Comparison of ENCODE assay signal across 1 fruit fly cellular context in the genomic region with DNA sequence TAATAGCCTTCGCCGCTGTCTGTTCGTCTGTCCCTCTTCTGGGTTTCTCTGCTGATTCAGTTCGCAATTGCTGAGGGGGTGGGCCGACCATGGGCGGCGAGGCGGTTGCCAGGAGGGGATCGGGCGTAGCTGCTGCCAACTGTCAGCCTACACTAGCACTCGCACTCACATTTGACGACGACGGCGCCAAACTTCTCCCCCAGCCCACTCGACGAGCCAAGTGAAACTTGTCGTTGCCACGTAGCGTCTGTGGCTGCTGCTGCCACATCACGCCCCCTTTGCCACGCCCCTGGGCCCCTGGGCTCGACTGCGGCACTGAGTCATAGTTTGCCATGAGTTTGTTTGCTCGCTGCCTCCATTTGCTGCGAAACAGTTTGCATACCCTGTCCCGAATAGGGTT.
TF ChIP-seq lines count a peak whose summit lies in the region.

No protein-coding gene starts in this region.

TF ChIP-seq in whole organism, embryonic, 481 proteins besides CTCF, POLR2A, EP300 and RAD21 (continued from another document and continues in another):
- no peak for TF ChIP-seq Lpt (GFP tag; optimal IDR thresholded peaks at IDR 0.05; lab: Kevin White, UChicago)
- TF ChIP-seq Dbx (GFP tag; IDR thresholded peaks at IDR 0.05; lab: Robert Waterston, UW): peak; percentile 80
- peak; percentile 54 for TF ChIP-seq CG11504 (tag; optimal IDR thresholded peaks at IDR 0.05; lab: Kevin White, UChicago)
- TF ChIP-seq bbx (GFP tag; IDR thresholded peaks at IDR 0.05; lab: Robert Waterston, UW; ENCODE audit: partially characterized antibody): no peak
- no peak for TF ChIP-seq C15 (GFP tag; IDR thresholded peaks at IDR 0.05; lab: Robert Waterston, UW)
- TF ChIP-seq CG10274 (GFP tag; optimal IDR thresholded peaks at IDR 0.05; lab: Kevin White, UChicago): peak; percentile 36
- no peak for TF ChIP-seq CG17186 (GFP tag; optimal IDR thresholded peaks at IDR 0.05; lab: Kevin White, UChicago)
- TF ChIP-seq CG4730 (GFP tag; IDR thresholded peaks at IDR 0.05; lab: Robert Waterston, UW): peak; percentile 45
- TF ChIP-seq CG18476 (GFP tag; optimal IDR thresholded peaks at IDR 0.05; lab: Kevin White, UChicago): no peak
- peak; percentile 46; the same call in 1 of the 2 replicates for TF ChIP-seq NFAT (GFP tag; IDR thresholded peaks at IDR 0.05; lab: Robert Waterston, UW)
- no peak for TF ChIP-seq ac (GFP tag; optimal IDR thresholded peaks at IDR 0.05; lab: Kevin White, UChicago)
- TF ChIP-seq CG2889 (GFP tag; IDR thresholded peaks at IDR 0.05; lab: Robert Waterston, UW): peak; percentile 60; the same call in 1 of the 3 replicates
- TF ChIP-seq CG14667 (GFP tag; IDR thresholded peaks at IDR 0.05; lab: Robert Waterston, UW): peak; percentile 35; the same call in 1 of the 2 replicates
- 0 out of 3 replicates have a peak, but pooled peaks have one; percentile 16 for TF ChIP-seq CG2199 (GFP tag; IDR thresholded peaks at IDR 0.05; lab: Robert Waterston, UW)
- TF ChIP-seq p53 (GFP tag; optimal IDR thresholded peaks at IDR 0.05; lab: Kevin White, UChicago): no peak
- peak; percentile 57 for TF ChIP-seq her (GFP tag; optimal IDR thresholded peaks at IDR 0.05; lab: Kevin White, UChicago)
- no peak for TF ChIP-seq CG43689 (GFP tag; IDR thresholded peaks at IDR 0.05; lab: Robert Waterston, UW)
- peak; percentile 60 for TF ChIP-seq CG30403 (GFP tag; optimal IDR thresholded peaks at IDR 0.05; lab: Kevin White, UChicago)
- TF ChIP-seq tap (tag; optimal IDR thresholded peaks at IDR 0.05; lab: Kevin White, UChicago): no peak
- peak; percentile 39; the same call in 2 of the 3 replicates for TF ChIP-seq B-H1 (GFP tag; IDR thresholded peaks at IDR 0.05; lab: Robert Waterston, UW)
- TF ChIP-seq Poxn (GFP tag; IDR thresholded peaks at IDR 0.05; lab: Robert Waterston, UW): peak; percentile 42; the same call in 1 of the 2 replicates
- no peak for TF ChIP-seq pros (GFP tag; optimal IDR thresholded peaks at IDR 0.05; lab: Kevin White, UChicago)
- no peak for TF ChIP-seq dan (GFP tag; IDR thresholded peaks at IDR 0.05; lab: Robert Waterston, UW)
- peak; percentile 46; the same call in 1 of the 2 replicates for TF ChIP-seq ham (GFP tag; IDR thresholded peaks at IDR 0.05; lab: Robert Waterston, UW)
- peak; percentile 17 for TF ChIP-seq Xbp1 (GFP tag; optimal IDR thresholded peaks at IDR 0.05; lab: Kevin White, UChicago)
- TF ChIP-seq Antp (GFP tag; optimal IDR thresholded peaks at IDR 0.05; lab: Kevin White, UChicago): peak; percentile 69
- TF ChIP-seq sens-2 (GFP tag; IDR thresholded peaks at IDR 0.05; lab: Robert Waterston, UW): no peak
- 0 out of 3 replicates have a peak, but pooled peaks have one; percentile 41 for TF ChIP-seq ase (GFP tag; IDR thresholded peaks at IDR 0.05; lab: Robert Waterston, UW)
- peak; percentile 15 for TF ChIP-seq CG8924 (tag; optimal IDR thresholded peaks at IDR 0.05; lab: Kevin White, UChicago)
- no peak for TF ChIP-seq CG13624 (GFP tag; optimal IDR thresholded peaks at IDR 0.05; lab: Kevin White, UChicago)
- peak; percentile 18 for TF ChIP-seq kay (GFP tag; optimal IDR thresholded peaks at IDR 0.05; lab: Kevin White, UChicago)
- peak; percentile 47 for TF ChIP-seq Sox102F (GFP tag; optimal IDR thresholded peaks at IDR 0.05; lab: Kevin White, UChicago)
- TF ChIP-seq lbe (GFP tag; optimal IDR thresholded peaks at IDR 0.05; lab: Kevin White, UChicago): no peak
- TF ChIP-seq hbn (GFP tag; IDR thresholded peaks at IDR 0.05; lab: Robert Waterston, UW; ENCODE audit: partially characterized antibody): no peak
- TF ChIP-seq peb (GFP tag; IDR thresholded peaks at IDR 0.05; lab: Robert Waterston, UW): peak; percentile 32; the same call in 1 of the 2 replicates
- TF ChIP-seq dmrt99B (tag; optimal IDR thresholded peaks at IDR 0.05; lab: Kevin White, UChicago): peak; percentile 18
- TF ChIP-seq CG18599 (GFP tag; optimal IDR thresholded peaks at IDR 0.05; lab: Kevin White, UChicago): peak; percentile 78
- peak; percentile 46 for TF ChIP-seq CG13894 (tag; optimal IDR thresholded peaks at IDR 0.05; lab: Kevin White, UChicago)
- peak; percentile 81 for TF ChIP-seq CG10543 (GFP tag; optimal IDR thresholded peaks at IDR 0.05; lab: Kevin White, UChicago)
- peak; percentile 50 for TF ChIP-seq CG34376 (GFP tag; optimal IDR thresholded peaks at IDR 0.05; lab: Kevin White, UChicago)
- TF ChIP-seq CG17829 (tag; optimal IDR thresholded peaks at IDR 0.05; lab: Kevin White, UChicago): no peak
- peak; percentile 41 for TF ChIP-seq sug (tag; optimal IDR thresholded peaks at IDR 0.05; lab: Kevin White, UChicago)
- peak; percentile 78 for TF ChIP-seq sob (GFP tag; IDR thresholded peaks at IDR 0.05; lab: Robert Waterston, UW)
- TF ChIP-seq Oaz (GFP tag; IDR thresholded peaks at IDR 0.05; lab: Robert Waterston, UW): peak; percentile 52; the same call in 1 of the 2 replicates
- TF ChIP-seq dpn (GFP tag; optimal IDR thresholded peaks at IDR 0.05; lab: Kevin White, UChicago): peak; percentile 39 to 67
- TF ChIP-seq CG9932 (GFP tag; IDR thresholded peaks at IDR 0.05; lab: Robert Waterston, UW): peak; percentile 85
- peak; percentile 21; the same call in 1 of the 2 replicates for TF ChIP-seq MBD-R2 (GFP tag; IDR thresholded peaks at IDR 0.05; lab: Robert Waterston, UW)
- TF ChIP-seq CG10979 (tag; optimal IDR thresholded peaks at IDR 0.05; lab: Kevin White, UChicago): no peak
- peak; percentile 83 for TF ChIP-seq row (GFP tag; IDR thresholded peaks at IDR 0.05; lab: Robert Waterston, UW)
- peak; percentile 4 to 59 for TF ChIP-seq Hr51 (GFP tag; optimal IDR thresholded peaks at IDR 0.05; lab: Kevin White, UChicago)
- no peak for TF ChIP-seq zen (tag; optimal IDR thresholded peaks at IDR 0.05; lab: Kevin White, UChicago)
- peak; percentile 27 for TF ChIP-seq repo (GFP tag; optimal IDR thresholded peaks at IDR 0.05; lab: Kevin White, UChicago)
- no peak for TF ChIP-seq CG12236 (GFP tag; optimal IDR thresholded peaks at IDR 0.05; lab: Kevin White, UChicago)
- no peak for TF ChIP-seq sima (GFP tag; optimal IDR thresholded peaks at IDR 0.05; lab: Kevin White, UChicago)
- peak; percentile 4 for TF ChIP-seq CG1602 (GFP tag; optimal IDR thresholded peaks at IDR 0.05; lab: Kevin White, UChicago)
- TF ChIP-seq otp (GFP tag; IDR thresholded peaks at IDR 0.05; lab: Robert Waterston, UW): 0 out of 3 replicates have a peak, but pooled peaks have one; percentile 41
- TF ChIP-seq yki (optimal IDR thresholded peaks at IDR 0.05; lab: Kevin White, UChicago): no peak
- TF ChIP-seq CG8089 (GFP tag; optimal IDR thresholded peaks at IDR 0.05; lab: Kevin White, UChicago): no peak
- TF ChIP-seq Nf-YA (GFP tag; IDR thresholded peaks at IDR 0.05; lab: Robert Waterston, UW): 0 out of 2 replicates have a peak, but pooled peaks have one; percentile 49
- TF ChIP-seq Fer2 (tag; optimal IDR thresholded peaks at IDR 0.05; lab: Kevin White, UChicago): peak; percentile 7
- no peak for TF ChIP-seq run (tag; optimal IDR thresholded peaks at IDR 0.05; lab: Kevin White, UChicago)
- TF ChIP-seq BtbVII (GFP tag; optimal IDR thresholded peaks at IDR 0.05; lab: Kevin White, UChicago): peak; percentile 28
- TF ChIP-seq Oli (tag; optimal IDR thresholded peaks at IDR 0.05; lab: Kevin White, UChicago): peak; percentile 46
- TF ChIP-seq CG31441 (GFP tag; IDR thresholded peaks at IDR 0.05; lab: Robert Waterston, UW): peak; percentile 29; the same call in 1 of the 2 replicates
- peak; percentile 21; the same call in 1 of the 2 replicates for TF ChIP-seq Bgb (GFP tag; IDR thresholded peaks at IDR 0.05; lab: Robert Waterston, UW; ENCODE audit: partially characterized antibody)
- TF ChIP-seq CG3281 (GFP tag; optimal IDR thresholded peaks at IDR 0.05; lab: Kevin White, UChicago): peak; percentile 38
- TF ChIP-seq dimm (GFP tag; IDR thresholded peaks at IDR 0.05; lab: Robert Waterston, UW): 0 out of 2 replicates have a peak, but pooled peaks have one; percentile 16
- TF ChIP-seq gcm (GFP tag; optimal IDR thresholded peaks at IDR 0.05; lab: Kevin White, UChicago): no peak
- TF ChIP-seq ab (GFP tag; optimal IDR thresholded peaks at IDR 0.05; lab: Kevin White, UChicago): no peak
- no peak for TF ChIP-seq CG11696 (GFP tag; IDR thresholded peaks at IDR 0.05; lab: Robert Waterston, UW)
- TF ChIP-seq CG3726 (GFP tag; IDR thresholded peaks at IDR 0.05; lab: Robert Waterston, UW): peak; percentile 56; the same call in 1 of the 3 replicates
- TF ChIP-seq CG31365 (tag; optimal IDR thresholded peaks at IDR 0.05; lab: Kevin White, UChicago): no peak
- no peak for TF ChIP-seq mld (GFP tag; IDR thresholded peaks at IDR 0.05; lab: Robert Waterston, UW; ENCODE audit: partially characterized antibody)
- no peak for TF ChIP-seq fru (optimal IDR thresholded peaks at IDR 0.05; lab: Kevin White, UChicago)
- TF ChIP-seq CG15073 (GFP tag; optimal IDR thresholded peaks at IDR 0.05; lab: Kevin White, UChicago): no peak
- no peak for TF ChIP-seq CG3838 (GFP tag; optimal IDR thresholded peaks at IDR 0.05; lab: Kevin White, UChicago)
- no peak for TF ChIP-seq en (GFP tag; optimal IDR thresholded peaks at IDR 0.05; lab: Kevin White, UChicago)
- no peak for TF ChIP-seq insv (GFP tag; optimal IDR thresholded peaks at IDR 0.05; lab: Kevin White, UChicago)
- TF ChIP-seq odd (GFP tag; optimal IDR thresholded peaks at IDR 0.05; lab: Kevin White, UChicago): peak; percentile 25
- TF ChIP-seq esg (GFP tag; conservative IDR thresholded peaks at IDR 0.05; lab: Robert Waterston, UW): peak; percentile 63
- 0 out of 3 replicates have a peak, but pooled peaks have one; percentile 38 for TF ChIP-seq jigr1 (GFP tag; IDR thresholded peaks at IDR 0.05; lab: Robert Waterston, UW)
- peak; percentile 60 for TF ChIP-seq CG7786 (GFP tag; optimal IDR thresholded peaks at IDR 0.05; lab: Kevin White, UChicago)
- 0 out of 4 replicates have a peak, but pooled peaks have one; percentile 63 for TF ChIP-seq chinmo (GFP tag; IDR thresholded peaks at IDR 0.05; lab: Robert Waterston, UW; ENCODE audit: partially characterized antibody)
- TF ChIP-seq Chrac-16 (GFP tag; optimal IDR thresholded peaks at IDR 0.05; lab: Kevin White, UChicago): peak; percentile 50
- TF ChIP-seq CG13287 (GFP tag; IDR thresholded peaks at IDR 0.05; lab: Robert Waterston, UW; ENCODE audit: partially characterized antibody): 0 out of 2 replicates have a peak, but pooled peaks have one; percentile 8
- no peak for TF ChIP-seq CG10267 (tag; optimal IDR thresholded peaks at IDR 0.05; lab: Kevin White, UChicago)
- TF ChIP-seq CoRest (tag; optimal IDR thresholded peaks at IDR 0.05; lab: Kevin White, UChicago): peak; percentile 32
- TF ChIP-seq CG9215 (GFP tag; IDR thresholded peaks at IDR 0.05; lab: Robert Waterston, UW): peak; percentile 80
- TF ChIP-seq zfh2 (GFP tag; optimal IDR thresholded peaks at IDR 0.05; lab: Kevin White, UChicago): peak; percentile 24
- TF ChIP-seq wek (GFP tag; optimal IDR thresholded peaks at IDR 0.05; lab: Kevin White, UChicago): no peak
- TF ChIP-seq sisA (GFP tag; IDR thresholded peaks at IDR 0.05; lab: Robert Waterston, UW): peak; percentile 27; the same call in 1 of the 2 replicates
- peak; percentile 2 for TF ChIP-seq bcd (GFP tag; optimal IDR thresholded peaks at IDR 0.05; lab: Kevin White, UChicago)
- peak; percentile 60 for TF ChIP-seq CG7372 (GFP tag; IDR thresholded peaks at IDR 0.05; lab: Robert Waterston, UW)
- peak; percentile 32 for TF ChIP-seq CG6765 (GFP tag; optimal IDR thresholded peaks at IDR 0.05; lab: Kevin White, UChicago)
- no peak for TF ChIP-seq crc (GFP tag; optimal IDR thresholded peaks at IDR 0.05; lab: Kevin White, UChicago)
- no peak for TF ChIP-seq kni (GFP tag; optimal IDR thresholded peaks at IDR 0.05; lab: Kevin White, UChicago)
- peak; percentile 68 for TF ChIP-seq CG10366 (GFP tag; IDR thresholded peaks at IDR 0.05; lab: Robert Waterston, UW)
- no peak for TF ChIP-seq Deaf1 (tag; optimal IDR thresholded peaks at IDR 0.05; lab: Kevin White, UChicago)
- TF ChIP-seq Mad (GFP tag; optimal IDR thresholded peaks at IDR 0.05; lab: Kevin White, UChicago): no peak
- TF ChIP-seq CG4424 (GFP tag; optimal IDR thresholded peaks at IDR 0.05; lab: Kevin White, UChicago): no peak
- no peak for TF ChIP-seq CG14860 (GFP tag; IDR thresholded peaks at IDR 0.05; lab: Robert Waterston, UW; ENCODE audit: partially characterized antibody)
- peak; percentile 63 for TF ChIP-seq lilli (GFP tag; optimal IDR thresholded peaks at IDR 0.05; lab: Kevin White, UChicago)
- TF ChIP-seq fd102C (GFP tag; optimal IDR thresholded peaks at IDR 0.05; lab: Kevin White, UChicago): no peak
- TF ChIP-seq CG11695 (GFP tag; IDR thresholded peaks at IDR 0.05; lab: Robert Waterston, UW): peak; percentile 55; the same call in 2 of the 3 replicates
- no peak for TF ChIP-seq CG10147 (GFP tag; optimal IDR thresholded peaks at IDR 0.05; lab: Kevin White, UChicago)
- no peak for TF ChIP-seq CG2129 (GFP tag; IDR thresholded peaks at IDR 0.05; lab: Robert Waterston, UW; ENCODE audit: partially characterized antibody)
- no peak for TF ChIP-seq crp (GFP tag; optimal IDR thresholded peaks at IDR 0.05; lab: Kevin White, UChicago)
- no peak; the same call in 2 of the 3 replicates for TF ChIP-seq croc (GFP tag; conservative IDR thresholded peaks at IDR 0.05; lab: Robert Waterston, UW)
- peak; percentile 87 for TF ChIP-seq CG32532 (GFP tag; IDR thresholded peaks at IDR 0.05; lab: Robert Waterston, UW)
- TF ChIP-seq CG10654 (GFP tag; optimal IDR thresholded peaks at IDR 0.05; lab: Kevin White, UChicago): peak; percentile 15
- TF ChIP-seq CG11723 (GFP tag; optimal IDR thresholded peaks at IDR 0.05; lab: Kevin White, UChicago): peak; percentile 9
- TF ChIP-seq CG4854 (GFP tag; optimal IDR thresholded peaks at IDR 0.05; lab: Kevin White, UChicago): no peak
- peak; percentile 45 for TF ChIP-seq caup (GFP tag; optimal IDR thresholded peaks at IDR 0.05; lab: Kevin White, UChicago; ENCODE audit: severe bottlenecking)
- no peak for TF ChIP-seq sqz (GFP tag; optimal IDR thresholded peaks at IDR 0.05; lab: Kevin White, UChicago)
- no peak for TF ChIP-seq CG1792 (GFP tag; optimal IDR thresholded peaks at IDR 0.05; lab: Kevin White, UChicago)
- peak; percentile 24 for TF ChIP-seq CG30431 (GFP tag; optimal IDR thresholded peaks at IDR 0.05; lab: Kevin White, UChicago)
- TF ChIP-seq so (GFP tag; IDR thresholded peaks at IDR 0.05; lab: Robert Waterston, UW): peak; percentile 72; the same call in 2 of the 3 replicates
- no peak for TF ChIP-seq Sry-δ (GFP tag; optimal IDR thresholded peaks at IDR 0.05; lab: Kevin White, UChicago)
- TF ChIP-seq Tbp (GFP tag; optimal IDR thresholded peaks at IDR 0.05; lab: Kevin White, UChicago): no peak
- 0 out of 2 replicates have a peak, but pooled peaks have one; percentile 21 for TF ChIP-seq Awh (GFP tag; IDR thresholded peaks at IDR 0.05; lab: Robert Waterston, UW)
- TF ChIP-seq Bteb2 (GFP tag; optimal IDR thresholded peaks at IDR 0.05; lab: Kevin White, UChicago): peak; percentile 2
- peak; percentile 38 for TF ChIP-seq CG17385 (GFP tag; optimal IDR thresholded peaks at IDR 0.05; lab: Kevin White, UChicago)
